Worm (Caenorhabditis elegans) whole organism, L3 larva: Measurements from ENCODE around the gene Y57G11C.43.

Experiments used
- R02D3.7 ChIP-seq: fragments of 150-350 bp; optimal IDR thresholded peaks from 2 replicates; lab custom pipeline; 2014; ENCODE audit warnings: missing biosample characterization, missing genetic modification characterization
- ZK546.5 ChIP-seq: sonication (generic microtip); optimal IDR thresholded peaks from 2 replicates; lab custom pipeline; 2017; ENCODE audit warnings: missing biosample characterization, missing genetic modification characterization
- aly-2 ChIP-seq: fragments of 150-350 bp; optimal IDR thresholded peaks from 2 replicates; lab custom pipeline; 2014; ENCODE audit warnings: missing biosample characterization, missing genetic modification characterization
- ama-1 ChIP-seq: fragments of 150-350 bp; optimal IDR thresholded peaks from 2 replicates; lab custom pipeline; 2018
- ceh-16 ChIP-seq: sonication (generic microtip); optimal IDR thresholded peaks from 2 replicates; lab custom pipeline; 2017; ENCODE audit warnings: missing biosample characterization, missing genetic modification characterization
- ceh-28 ChIP-seq: fragments of 150-350 bp; optimal IDR thresholded peaks from 2 replicates; lab custom pipeline; 2014; ENCODE audit warnings: missing biosample characterization, missing genetic modification reagents, missing genetic modification characterization
- ceh-82 ChIP-seq: fragments of 150-350 bp; optimal IDR thresholded peaks from 2 replicates; lab custom pipeline; 2014; ENCODE audit warnings: missing biosample characterization, missing genetic modification characterization
- ceh-9 ChIP-seq: sonication (generic microtip); optimal IDR thresholded peaks from 2 replicates; lab custom pipeline; 2018; ENCODE audit warnings: missing biosample characterization, missing genetic modification characterization
- daf-12 ChIP-seq: fragments of 150-350 bp; optimal IDR thresholded peaks from 2 replicates; lab custom pipeline; 2014; ENCODE audit warnings: missing biosample characterization, missing genetic modification reagents, missing genetic modification characterization
- egl-27 ChIP-seq: sonication (generic microtip); optimal IDR thresholded peaks from 4 replicates; lab custom pipeline; 2017; ENCODE audit warnings: missing biosample characterization, missing genetic modification reagents, missing genetic modification characterization
- elt-1 ChIP-seq: fragments of 150-350 bp; optimal IDR thresholded peaks from 2 replicates; lab custom pipeline; 2014; ENCODE audit warnings: missing biosample characterization, missing genetic modification characterization
- elt-3 ChIP-seq, 3 experiments: fragments of 150-350 bp in 1 of 3; sonication (generic microtip) in 2 of 3; optimal IDR thresholded peaks; 2 replicates in 2 of 3; 4 replicates in 1 of 3; lab custom pipeline; 2014 to 2017; ENCODE audit warnings: missing biosample characterization in 3 of 3, missing genetic modification characterization in 3 of 3
- eor-1 ChIP-seq, 2 experiments: fragments of 150-350 bp; optimal IDR thresholded peaks; 2 replicates each; lab custom pipeline; 2014 to 2018; ENCODE audit warnings: missing biosample characterization in 2 of 2, missing genetic modification characterization in 2 of 2
- fkh-2 ChIP-seq: fragments of 150-350 bp; optimal IDR thresholded peaks from 2 replicates; lab custom pipeline; 2014; ENCODE audit warnings: missing biosample characterization, missing genetic modification reagents, missing genetic modification characterization
- fos-1 ChIP-seq: fragments of 150-350 bp; optimal IDR thresholded peaks from 2 replicates; lab custom pipeline; 2014; ENCODE audit warnings: missing biosample characterization, missing genetic modification characterization
- hmg-11 ChIP-seq: sonication (generic microtip); optimal IDR thresholded peaks from 2 replicates; lab custom pipeline; 2016; ENCODE audit warnings: missing genetic modification characterization, missing compliant biosample characterization
- jun-1 ChIP-seq: fragments of 150-350 bp; optimal IDR thresholded peaks from 2 replicates; lab custom pipeline; 2014; ENCODE audit warnings: missing biosample characterization, missing genetic modification reagents, missing genetic modification characterization
- lin-39 ChIP-seq: fragments of 150-350 bp; optimal IDR thresholded peaks from 2 replicates; lab custom pipeline; 2018; ENCODE audit warnings: missing biosample characterization, missing genetic modification reagents, missing genetic modification characterization
- lsy-12 ChIP-seq: sonication (generic microtip); optimal IDR thresholded peaks from 2 replicates; lab custom pipeline; 2016; ENCODE audit warnings: mild to moderate bottlenecking, missing genetic modification characterization, missing compliant biosample characterization
- mdl-1 ChIP-seq: fragments of 150-350 bp; optimal IDR thresholded peaks from 2 replicates; lab custom pipeline; 2014; ENCODE audit warnings: missing biosample characterization, missing genetic modification characterization
- mml-1 ChIP-seq: fragments of 150-350 bp; sonication (generic microtip); optimal IDR thresholded peaks from 3 replicates; lab custom pipeline; 2014; ENCODE audit warnings: missing biosample characterization, missing genetic modification characterization
- nfya-1 ChIP-seq: sonication (generic microtip); optimal IDR thresholded peaks from 2 replicates; lab custom pipeline; 2017; ENCODE audit warnings: missing genetic modification characterization, mild to moderate bottlenecking, missing compliant biosample characterization, antibody characterized with exemption, moderate library complexity; ENCODE audit not compliant: insufficient read depth
- nhr-11 ChIP-seq: fragments of 150-350 bp; optimal IDR thresholded peaks from 2 replicates; lab custom pipeline; 2014; ENCODE audit warnings: missing biosample characterization, missing genetic modification characterization
- nhr-12 ChIP-seq: fragments of 150-350 bp; optimal IDR thresholded peaks from 2 replicates; lab custom pipeline; 2014; ENCODE audit warnings: missing biosample characterization, missing genetic modification characterization
- nhr-23 ChIP-seq: fragments of 150-350 bp; optimal IDR thresholded peaks from 2 replicates; lab custom pipeline; 2014; ENCODE audit warnings: missing biosample characterization, missing genetic modification reagents, missing genetic modification characterization
- nhr-237 ChIP-seq: fragments of 150-350 bp; optimal IDR thresholded peaks from 2 replicates; lab custom pipeline; 2014; ENCODE audit warnings: missing biosample characterization, missing genetic modification characterization
- nhr-43 ChIP-seq: sonication (generic microtip); optimal IDR thresholded peaks from 2 replicates; lab custom pipeline; 2016; ENCODE audit warnings: mild to moderate bottlenecking, missing genetic modification characterization, missing compliant biosample characterization; ENCODE audit not compliant: poor library complexity, severe bottlenecking
- nhr-77 ChIP-seq: fragments of 150-350 bp; optimal IDR thresholded peaks from 2 replicates; lab custom pipeline; 2014; ENCODE audit warnings: missing biosample characterization, missing genetic modification characterization
- pha-4 ChIP-seq: fragments of 150-350 bp; optimal IDR thresholded peaks from 2 replicates; lab custom pipeline; 2014; ENCODE audit warnings: missing biosample characterization, missing genetic modification reagents, missing genetic modification characterization
- pqm-1 ChIP-seq: fragments of 150-350 bp; optimal IDR thresholded peaks from 2 replicates; lab custom pipeline; 2017; ENCODE audit warnings: missing biosample characterization, missing genetic modification characterization, inconsistent platforms
- sea-2 ChIP-seq: fragments of 150-350 bp; sonication (generic microtip); optimal IDR thresholded peaks from 4 replicates; lab custom pipeline; 2014; ENCODE audit warnings: missing biosample characterization, missing genetic modification reagents, missing genetic modification characterization
- skn-1 ChIP-seq: fragments of 150-350 bp; optimal IDR thresholded peaks from 2 replicates; lab custom pipeline; 2014; ENCODE audit warnings: missing biosample characterization, missing genetic modification characterization
- snpc-4 ChIP-seq: fragments of 150-350 bp; optimal IDR thresholded peaks from 2 replicates; lab custom pipeline; 2014; ENCODE audit warnings: missing biosample characterization, missing genetic modification characterization
- tbx-2 ChIP-seq: sonication (generic microtip); optimal IDR thresholded peaks from 2 replicates; lab custom pipeline; 2016; ENCODE audit warnings: mild to moderate bottlenecking, missing genetic modification characterization, missing compliant biosample characterization
- unc-39 ChIP-seq: sonication (generic microtip); optimal IDR thresholded peaks from 4 replicates; lab custom pipeline; 2017; ENCODE audit warnings: missing biosample characterization, missing genetic modification characterization
- unc-62 ChIP-seq: fragments of 150-350 bp; sonication (generic microtip); optimal IDR thresholded peaks from 4 replicates; lab custom pipeline; 2014; ENCODE audit warnings: missing biosample characterization, missing genetic modification reagents, missing genetic modification characterization
- zag-1 ChIP-seq: fragments of 150-350 bp; optimal IDR thresholded peaks from 2 replicates; lab custom pipeline; 2014; ENCODE audit warnings: missing biosample characterization, missing genetic modification characterization
- ztf-11 ChIP-seq: fragments of 150-350 bp; optimal IDR thresholded peaks from 2 replicates; lab custom pipeline; 2014; ENCODE audit warnings: missing biosample characterization, missing genetic modification characterization
- ztf-4 ChIP-seq: fragments of 150-350 bp; optimal IDR thresholded peaks from 2 replicates; lab custom pipeline; 2014; ENCODE audit warnings: missing biosample characterization, missing genetic modification characterization

Gene Y57G11C.43

DNA sequence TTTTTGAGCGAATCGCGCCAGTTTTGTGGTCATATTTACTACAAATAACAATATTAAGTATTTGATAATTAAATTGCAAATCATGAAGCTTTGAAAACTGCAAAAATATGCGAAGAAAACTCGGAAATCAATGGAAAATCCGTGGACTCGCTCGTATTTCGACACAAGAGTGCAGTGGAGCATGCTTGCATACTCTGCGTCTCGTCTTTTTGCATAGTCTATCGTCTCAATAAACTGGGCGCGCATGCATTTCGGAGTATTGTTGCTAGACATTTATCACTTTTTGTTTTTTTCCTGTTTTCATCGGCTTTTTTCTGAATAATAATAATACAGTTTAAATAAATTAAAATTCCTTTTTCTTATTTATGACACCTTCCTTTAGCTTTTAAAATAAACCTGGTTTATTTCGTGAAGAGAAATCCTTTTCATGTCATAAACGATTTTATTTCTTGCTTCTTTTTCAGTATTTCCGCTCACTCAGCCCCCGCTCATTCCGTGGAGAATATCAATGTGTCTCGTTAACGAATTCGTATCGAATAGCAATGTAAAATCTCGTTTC is 1.5 kb upstream of the Y57G11C.43 start, which contains the start of the genes mrps-7 and Y57G11C.3 (continued):
- TF ChIP-seq hmg-11 (tag; lab: Kevin White, UChicago) (peak; percentile 82), ceh-82 (tag; lab: Kevin White, UChicago) (peak; percentile 84), ZK546.5 (tag; lab: Kevin White, UChicago) (peak; percentile 7), pqm-1 (peak; percentile 88), skn-1 (tag; lab: Kevin White, UChicago) (peak; percentile 93), sea-2 (no peak), unc-62 (peak; percentile 62), mml-1 (tag; lab: Kevin White, UChicago) (no peak), ceh-9 (no peak), ceh-16 (no peak), pha-4 (tag; lab: Kevin White, UChicago) (peak; percentile 96), snpc-4 (tag; lab: Kevin White, UChicago) (peak; percentile 84), nhr-237 (tag; lab: Kevin White, UChicago) (no peak), ztf-11 (tag; lab: Kevin White, UChicago) (no peak), tbx-2 (tag; lab: Kevin White, UChicago) (peak; percentile 60), egl-27 (tag; lab: Kevin White, UChicago) (peak; percentile 15), lsy-12 (tag; lab: Kevin White, UChicago) (peak; percentile 82), fos-1 (tag; lab: Kevin White, UChicago) (no peak), nhr-11 (peak; percentile 68), aly-2 (tag; lab: Kevin White, UChicago) (peak; percentile 12), mdl-1 (tag; lab: Kevin White, UChicago) (no peak), ceh-28 (tag; lab: Kevin White, UChicago) (peak; percentile 80)

DNA sequence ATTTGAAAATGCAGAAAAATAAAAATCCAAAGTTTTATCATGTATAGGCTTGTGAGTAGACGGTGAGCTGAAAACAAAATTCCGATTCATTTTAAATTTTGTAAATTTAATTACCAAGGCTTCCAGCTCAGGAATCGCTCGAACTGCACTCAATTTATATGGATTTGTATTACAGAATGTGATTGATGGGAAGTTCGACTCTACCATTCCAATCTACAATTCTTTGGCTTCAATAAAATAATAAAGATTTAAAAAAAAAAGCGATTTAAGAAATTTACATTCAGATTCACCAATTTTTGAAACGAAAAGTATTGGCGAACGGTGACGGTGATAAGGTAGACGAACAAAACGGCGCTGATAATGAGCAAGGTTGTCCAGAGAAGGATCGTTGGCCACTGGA is 1.4 kb downstream of the Y57G11C.43 start:
- TF ChIP-seq ceh-28 (tag; lab: Kevin White, UChicago): no peak
- no peak for TF ChIP-seq unc-62
- TF ChIP-seq ceh-9: no peak
- TF ChIP-seq nhr-12 (tag; lab: Kevin White, UChicago): no peak
- TF ChIP-seq daf-12 (tag; lab: Kevin White, UChicago): no peak
- no peak for TF ChIP-seq fkh-2 (tag; lab: Kevin White, UChicago)
- TF ChIP-seq jun-1 (tag; lab: Kevin White, UChicago): no peak
- TF ChIP-seq ztf-11 (tag; lab: Kevin White, UChicago): no peak
- TF ChIP-seq nhr-43 (tag; lab: Kevin White, UChicago): no peak
- TF ChIP-seq ztf-4 (tag; lab: Kevin White, UChicago): no peak
- no peak for TF ChIP-seq pha-4 (tag; lab: Kevin White, UChicago)
- no peak for TF ChIP-seq fos-1 (tag; lab: Kevin White, UChicago)
- TF ChIP-seq eor-1 (tag; optimal IDR thresholded peaks at IDR 0.05; lab: Kevin White, UChicago): no peak
- TF ChIP-seq nhr-23 (tag; lab: Kevin White, UChicago): no peak
- no peak for TF ChIP-seq hmg-11 (tag; lab: Kevin White, UChicago)
- no peak for TF ChIP-seq elt-3 (tag; optimal IDR thresholded peaks at IDR 0.05; lab: Kevin White, UChicago)
- no peak for TF ChIP-seq ama-1 (lab: Kevin White, UChicago)
- TF ChIP-seq nhr-77: no peak
- TF ChIP-seq lin-39 (tag; lab: Kevin White, UChicago): no peak
- TF ChIP-seq nfya-1 (tag; lab: Kevin White, UChicago): no peak
- TF ChIP-seq, all 47 proteins: peak for 0

DNA sequence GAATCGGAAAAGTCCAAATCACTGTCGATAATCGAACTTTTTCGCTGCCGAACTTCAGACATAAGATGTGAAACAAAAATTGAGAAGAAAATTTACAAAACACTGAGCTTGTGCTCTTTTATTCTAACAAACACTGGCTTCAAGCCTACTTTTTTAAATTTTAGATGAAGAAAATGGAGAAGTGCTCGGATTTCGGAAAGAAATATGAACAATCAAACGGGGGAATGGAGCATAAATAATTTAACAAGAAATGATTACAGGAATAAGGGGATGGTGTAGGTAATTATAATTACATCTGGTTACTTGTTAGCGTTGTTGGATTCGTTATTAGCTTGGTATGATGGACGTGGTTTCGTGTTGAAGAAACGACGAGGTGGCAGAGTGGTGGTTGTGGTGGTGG is 2.1 kb downstream of the Y57G11C.43 start, which contains the start of gene degl-1:
degl-1 (minus strand) TSS at position 101 of the 400 bp plus-strand sequence.
- TF ChIP-seq nhr-23 (tag; lab: Kevin White, UChicago) (no peak), ama-1 (lab: Kevin White, UChicago) (no peak), zag-1 (tag; lab: Kevin White, UChicago) (no peak), nhr-237 (tag; lab: Kevin White, UChicago) (no peak), elt-1 (tag; lab: Kevin White, UChicago) (no peak), aly-2 (tag; lab: Kevin White, UChicago) (no peak), R02D3.7 (tag; lab: Kevin White, UChicago) (no peak), nhr-77 (no peak), unc-39 (tag; lab: Kevin White, UChicago) (no peak), ZK546.5 (tag; lab: Kevin White, UChicago) (no peak), elt-3 (tag; optimal IDR thresholded peaks at IDR 0.05; lab: Kevin White, UChicago) (no peak), nhr-11 (no peak), lin-39 (tag; lab: Kevin White, UChicago) (no peak), lsy-12 (tag; lab: Kevin White, UChicago) (no peak), nhr-43 (tag; lab: Kevin White, UChicago) (no peak), pha-4 (tag; lab: Kevin White, UChicago) (no peak), egl-27 (tag; lab: Kevin White, UChicago) (no peak), mml-1 (tag; lab: Kevin White, UChicago) (no peak)
